Worm (Caenorhabditis elegans) whole organism, late embryonic: ENCODE results near the gene F17E9.16.

ENCODE experiments used
- C38D4.7 ChIP-seq: fragments of 200-800 bp; sonication (Bioruptor generic); optimal IDR thresholded peaks from 2 replicates; lab custom pipeline; 2018; ENCODE audit warnings: mild to moderate bottlenecking, missing genetic modification characterization, moderate library complexity, missing compliant biosample characterization
- ceh-31 ChIP-seq: sonication (generic microtip); optimal IDR thresholded peaks from 2 replicates; lab custom pipeline; 2016; ENCODE audit warnings: missing genetic modification characterization, missing compliant biosample characterization
- ceh-48 ChIP-seq: sonication (generic microtip); optimal IDR thresholded peaks from 2 replicates; lab custom pipeline; 2016; ENCODE audit warnings: missing genetic modification characterization, inconsistent platforms, missing compliant biosample characterization
- ets-4 ChIP-seq: sonication (generic microtip); optimal IDR thresholded peaks from 2 replicates; lab custom pipeline; 2016; ENCODE audit warnings: missing genetic modification characterization, missing compliant biosample characterization
- hlh-15 ChIP-seq: sonication (generic microtip); optimal IDR thresholded peaks from 2 replicates; lab custom pipeline; 2016; ENCODE audit warnings: missing genetic modification characterization, missing compliant biosample characterization
- lim-6 ChIP-seq: sonication (generic microtip); optimal IDR thresholded peaks from 2 replicates; lab custom pipeline; 2016; ENCODE audit warnings: missing genetic modification characterization, missing compliant biosample characterization
- odd-2 ChIP-seq: sonication (generic microtip); optimal IDR thresholded peaks from 2 replicates; lab custom pipeline; 2017; ENCODE audit warnings: antibody characterized with exemption, mild to moderate bottlenecking, missing genetic modification characterization, missing compliant biosample characterization
- tbx-7 ChIP-seq: sonication (generic microtip); optimal IDR thresholded peaks from 2 replicates; lab custom pipeline; 2016; ENCODE audit warnings: missing genotype, missing genetic modification characterization, missing compliant biosample characterization
- unc-3 ChIP-seq, 2 experiments: fragments of 200-800 bp in 1 of 2; sonication (Bioruptor generic) in 1 of 2; sonication (generic microtip) in 1 of 2; conservative IDR thresholded peaks in 1 of 2; optimal IDR thresholded peaks in 1 of 2; 2 replicates each; pipeline versions ENCODE4 v1.3.6 to Lab custom; 2016 to 2022; ENCODE audit warnings: missing compliant biosample characterization in 2 of 2, missing genetic modification characterization in 2 of 2, missing genetic modification reagents in 1 of 2
- unc-55 ChIP-seq: sonication (generic microtip); optimal IDR thresholded peaks from 2 replicates; lab custom pipeline; 2017; ENCODE audit warnings: missing biosample characterization, missing genetic modification reagents, missing genetic modification characterization

F17E9.16 gene

ce11 chrIV:8397814-8398213, 45.7 kb downstream of the F17E9.16 start:
- TF ChIP-seq unc-3 (GFP tag; conservative IDR thresholded peaks at IDR 0.05; lab: Robert Waterston, UW) = no peak
- TF ChIP-seq unc-3 (tag; optimal IDR thresholded peaks at IDR 0.05; lab: Kevin White, UChicago) = no peak
- TF ChIP-seq unc-55 = no peak
- no peak for TF ChIP-seq hlh-15
- TF ChIP-seq tbx-7 (tag; lab: Kevin White, UChicago) = no peak
- no peak for TF ChIP-seq C38D4.7
- no peak for TF ChIP-seq ceh-48 (tag; lab: Kevin White, UChicago)
- no peak for TF ChIP-seq lim-6 (tag; lab: Kevin White, UChicago)
- TF ChIP-seq ceh-31 (tag; lab: Kevin White, UChicago) = no peak
- no peak for TF ChIP-seq ets-4 (tag; lab: Kevin White, UChicago)
- TF ChIP-seq odd-2 = no peak
- TF ChIP-seq, all 69 proteins: peak for 0
